Worm (Caenorhabditis elegans) whole organism, L3 larva: ENCODE measurements around the gene ZK742.4.

Source experiments
- ama-1 ChIP-seq: fragments of 150-350 bp; optimal IDR thresholded peaks from 2 replicates; lab custom pipeline; 2018
- elt-3 ChIP-seq, 3 experiments: fragments of 150-350 bp in 1 of 3; sonication (generic microtip) in 2 of 3; optimal IDR thresholded peaks; 2 replicates in 2 of 3; 4 replicates in 1 of 3; lab custom pipeline; 2014 to 2017; ENCODE audit warnings: missing biosample characterization in 3 of 3, missing genetic modification characterization in 3 of 3
- nhr-28 ChIP-seq: fragments of 150-350 bp; optimal IDR thresholded peaks from 2 replicates; lab custom pipeline; 2014; ENCODE audit warnings: missing biosample characterization, missing genetic modification characterization
- unc-39 ChIP-seq: sonication (generic microtip); optimal IDR thresholded peaks from 4 replicates; lab custom pipeline; 2017; ENCODE audit warnings: missing biosample characterization, missing genetic modification characterization

- TF ChIP-seq nhr-28 (tag; lab: Kevin White, UChicago) (no peak), unc-39 (tag; lab: Kevin White, UChicago) (no peak), elt-3 (tag; optimal IDR thresholded peaks at IDR 0.05; lab: Kevin White, UChicago) (no peak), ama-1 (lab: Kevin White, UChicago) (no peak)
These were observed 26.2 kb upstream of the ZK742.4 start, which contains the start of gene ttr-33 for ce11 chrV:7837809-7838208.
